Worm (Caenorhabditis elegans) whole organism, L2 larva: ENCODE measurements around the gene nhx-4.

Source experiments
- C34F6.9 ChIP-seq: fragments of 150-350 bp; optimal IDR thresholded peaks from 2 replicates; lab custom pipeline; 2014; ENCODE audit warnings: missing biosample characterization, missing genetic modification characterization
- F13H6.1 ChIP-seq: sonication (generic microtip); optimal IDR thresholded peaks from 2 replicates; lab custom pipeline; 2016; ENCODE audit warnings: missing genetic modification characterization, missing compliant biosample characterization
- R02D3.7 ChIP-seq: fragments of 150-350 bp; optimal IDR thresholded peaks from 2 replicates; lab custom pipeline; 2014; ENCODE audit warnings: missing biosample characterization, missing genetic modification characterization
- ZK546.5 ChIP-seq: sonication (generic microtip); optimal IDR thresholded peaks from 2 replicates; lab custom pipeline; 2017; ENCODE audit warnings: missing biosample characterization, missing genetic modification characterization
- alr-1 ChIP-seq: fragments of 150-350 bp; optimal IDR thresholded peaks from 2 replicates; lab custom pipeline; 2014; ENCODE audit warnings: missing biosample characterization, missing genetic modification characterization
- aly-2 ChIP-seq: fragments of 150-350 bp; optimal IDR thresholded peaks from 2 replicates; lab custom pipeline; 2014; ENCODE audit warnings: missing biosample characterization, missing genetic modification characterization
- ama-1 ChIP-seq: fragments of 150-350 bp; optimal IDR thresholded peaks from 2 replicates; lab custom pipeline; 2018; ENCODE audit warnings: inconsistent platforms
- blmp-1 ChIP-seq: sonication (generic microtip); optimal IDR thresholded peaks from 2 replicates; lab custom pipeline; 2017; ENCODE audit warnings: missing genetic modification characterization, mild to moderate bottlenecking, missing compliant biosample characterization, antibody characterized with exemption, moderate library complexity; ENCODE audit not compliant: insufficient read depth
- ceh-16 ChIP-seq: fragments of 150-350 bp; optimal IDR thresholded peaks from 2 replicates; lab custom pipeline; 2014; ENCODE audit warnings: missing biosample characterization, missing genetic modification characterization
- ceh-82 ChIP-seq: fragments of 150-350 bp; optimal IDR thresholded peaks from 2 replicates; lab custom pipeline; 2014; ENCODE audit warnings: missing biosample characterization, missing genetic modification characterization
- crh-2 ChIP-seq: sonication (generic microtip); optimal IDR thresholded peaks from 2 replicates; lab custom pipeline; 2017; ENCODE audit warnings: missing biosample characterization, missing genetic modification characterization
- egl-27 ChIP-seq: sonication (generic microtip); optimal IDR thresholded peaks from 3 replicates; lab custom pipeline; 2017; ENCODE audit warnings: missing biosample characterization, missing genetic modification reagents, missing genetic modification characterization
- elt-1 ChIP-seq: fragments of 150-350 bp; optimal IDR thresholded peaks from 2 replicates; lab custom pipeline; 2014; ENCODE audit warnings: missing biosample characterization, missing genetic modification characterization
- elt-3 ChIP-seq: sonication (generic microtip); optimal IDR thresholded peaks from 2 replicates; lab custom pipeline; 2017; ENCODE audit warnings: missing biosample characterization, missing genetic modification characterization
- fos-1 ChIP-seq: fragments of 150-350 bp; optimal IDR thresholded peaks from 2 replicates; lab custom pipeline; 2014; ENCODE audit warnings: missing biosample characterization, missing genetic modification characterization
- gmeb-1 ChIP-seq: fragments of 150-350 bp; optimal IDR thresholded peaks from 2 replicates; lab custom pipeline; 2014; ENCODE audit warnings: missing biosample characterization, missing genetic modification characterization
- lin-11 ChIP-seq: fragments of 150-350 bp; sonication (generic microtip); optimal IDR thresholded peaks from 2 replicates; lab custom pipeline; 2014; ENCODE audit warnings: missing biosample characterization, missing genetic modification characterization, inconsistent platforms, mixed read lengths
- lin-13 ChIP-seq: fragments of 150-350 bp; optimal IDR thresholded peaks from 2 replicates; lab custom pipeline; 2014; ENCODE audit warnings: missing biosample characterization, missing genetic modification reagents, missing genetic modification characterization
- lin-39 ChIP-seq: fragments of 150-350 bp; optimal IDR thresholded peaks from 2 replicates; lab custom pipeline; 2014; ENCODE audit warnings: missing biosample characterization, missing genetic modification reagents, missing genetic modification characterization
- lsy-2 ChIP-seq, 2 experiments: fragments of 150-350 bp in 1 of 2; sonication (generic microtip) in 1 of 2; optimal IDR thresholded peaks; 2 replicates each; lab custom pipeline; 2014 to 2017; ENCODE audit warnings: missing biosample characterization in 2 of 2, missing genetic modification characterization in 2 of 2
- mab-5 ChIP-seq: fragments of 150-350 bp; optimal IDR thresholded peaks from 2 replicates; lab custom pipeline; 2014; ENCODE audit warnings: missing biosample characterization, missing genetic modification characterization
- mdl-1 ChIP-seq, 2 experiments: fragments of 150-350 bp in 1 of 2; sonication (generic microtip) in 1 of 2; optimal IDR thresholded peaks; 2 replicates each; lab custom pipeline; 2017; ENCODE audit warnings: missing biosample characterization in 2 of 2, missing genetic modification characterization in 2 of 2
- nhr-10 ChIP-seq: sonication (generic microtip); optimal IDR thresholded peaks from 2 replicates; lab custom pipeline; 2017; ENCODE audit warnings: missing biosample characterization, missing genetic modification characterization
- nhr-12 ChIP-seq: fragments of 150-350 bp; optimal IDR thresholded peaks from 2 replicates; lab custom pipeline; 2014; ENCODE audit warnings: missing biosample characterization, missing genetic modification characterization
- nhr-129 ChIP-seq: fragments of 150-350 bp; optimal IDR thresholded peaks from 2 replicates; lab custom pipeline; 2014; ENCODE audit warnings: missing biosample characterization, missing genetic modification characterization
- nhr-21 ChIP-seq: fragments of 150-350 bp; optimal IDR thresholded peaks from 2 replicates; lab custom pipeline; 2014; ENCODE audit warnings: missing biosample characterization, missing genetic modification characterization
- nhr-23 ChIP-seq: fragments of 150-350 bp; optimal IDR thresholded peaks from 2 replicates; lab custom pipeline; 2014; ENCODE audit warnings: missing biosample characterization, missing genetic modification reagents, missing genetic modification characterization
- nhr-237 ChIP-seq: fragments of 150-350 bp; optimal IDR thresholded peaks from 2 replicates; lab custom pipeline; 2014; ENCODE audit warnings: missing biosample characterization, missing genetic modification characterization
- nhr-25 ChIP-seq: fragments of 150-350 bp; sonication (generic microtip); optimal IDR thresholded peaks from 3 replicates; lab custom pipeline; 2014; ENCODE audit warnings: missing biosample characterization, missing genetic modification characterization
- nhr-6 ChIP-seq: fragments of 150-350 bp; optimal IDR thresholded peaks from 2 replicates; lab custom pipeline; 2014; ENCODE audit warnings: missing biosample characterization, missing genetic modification characterization
- nhr-77 ChIP-seq: fragments of 150-350 bp; optimal IDR thresholded peaks from 2 replicates; lab custom pipeline; 2014; ENCODE audit warnings: missing biosample characterization, missing genetic modification characterization
- peb-1 ChIP-seq: fragments of 150-350 bp; optimal IDR thresholded peaks from 2 replicates; lab custom pipeline; 2014; ENCODE audit warnings: missing biosample characterization, missing genetic modification characterization
- skn-1 ChIP-seq: sonication (generic microtip); optimal IDR thresholded peaks from 2 replicates; lab custom pipeline; 2017; ENCODE audit warnings: missing biosample characterization, missing genetic modification characterization
- sma-3 ChIP-seq: sonication (generic microtip); optimal IDR thresholded peaks from 2 replicates; lab custom pipeline; 2016; ENCODE audit warnings: missing genetic modification reagents, missing genetic modification characterization, missing compliant biosample characterization
- sma-9 ChIP-seq, 2 experiments: fragments of 150-350 bp in 1 of 2; sonication (generic microtip) in 1 of 2; optimal IDR thresholded peaks; 2 replicates each; lab custom pipeline; 2014 to 2016; ENCODE audit warnings: missing genetic modification characterization in 2 of 2, mild to moderate bottlenecking in 1 of 2, missing biosample characterization in 1 of 2, missing compliant biosample characterization in 1 of 2, missing genetic modification reagents in 1 of 2, moderate library complexity in 1 of 2
- snpc-4 ChIP-seq: fragments of 150-350 bp; optimal IDR thresholded peaks from 2 replicates; lab custom pipeline; 2014; ENCODE audit warnings: missing biosample characterization, missing genetic modification characterization
- unc-39 ChIP-seq: fragments of 150-350 bp; optimal IDR thresholded peaks from 2 replicates; lab custom pipeline; 2014; ENCODE audit warnings: missing biosample characterization, missing genetic modification characterization
- unc-55 ChIP-seq: fragments of 150-350 bp; sonication (generic microtip); optimal IDR thresholded peaks from 3 replicates; lab custom pipeline; 2014; ENCODE audit warnings: missing biosample characterization, missing genetic modification reagents, missing genetic modification characterization
- unc-62 ChIP-seq: fragments of 150-350 bp; optimal IDR thresholded peaks from 2 replicates; lab custom pipeline; 2014; ENCODE audit warnings: missing biosample characterization, missing genetic modification reagents, missing genetic modification characterization
- zag-1 ChIP-seq: fragments of 150-350 bp; optimal IDR thresholded peaks from 2 replicates; lab custom pipeline; 2014; ENCODE audit warnings: missing biosample characterization, missing genetic modification characterization
- ztf-1 ChIP-seq: fragments of 200-800 bp; sonication (Bioruptor generic); conservative IDR thresholded peaks from 2 replicates; pipeline ENCODE4 v1.3.6; 2022; ENCODE audit warnings: missing genetic modification characterization, missing compliant biosample characterization
- ztf-11 ChIP-seq: sonication (generic microtip); optimal IDR thresholded peaks from 2 replicates; lab custom pipeline; 2017; ENCODE audit warnings: missing biosample characterization, missing genetic modification characterization
- ztf-4 ChIP-seq: fragments of 150-350 bp; optimal IDR thresholded peaks from 2 replicates; lab custom pipeline; 2014; ENCODE audit warnings: missing biosample characterization, missing genetic modification characterization

Gene nhx-4

DNA sequence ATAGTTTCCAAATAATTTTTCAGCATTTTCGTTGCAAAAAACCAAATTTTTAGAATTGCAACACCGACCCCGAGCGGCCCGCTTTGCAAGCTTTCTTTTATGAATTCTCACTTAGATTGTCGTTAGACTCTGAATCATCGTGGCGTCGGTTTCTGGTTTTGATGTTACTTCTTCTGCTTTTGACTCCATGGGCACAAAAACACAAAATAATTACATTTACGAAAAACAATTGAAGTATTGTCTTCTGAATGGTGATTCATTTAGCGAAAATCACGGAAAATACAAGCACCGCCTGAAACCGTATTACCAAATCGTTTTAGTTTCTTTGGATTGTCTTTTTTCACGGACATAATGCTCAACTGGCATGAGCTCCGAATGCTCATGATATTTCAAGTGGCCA is 13.0 kb upstream of the nhx-4 start, which contains the start of gene pes-23:
Gene pes-23 (plus strand): TSS at position 301 of the 400 bp plus-strand sequence.
- TF ChIP-seq sma-3 (GFP tag; lab: Kevin White, UChicago) (no peak), ama-1 (lab: Kevin White, UChicago) (no peak), C34F6.9 (tag; lab: Kevin White, UChicago) (no peak), ceh-16 (no peak), peb-1 (tag; lab: Kevin White, UChicago) (no peak), ztf-4 (tag; lab: Kevin White, UChicago) (no peak), ceh-82 (tag; lab: Kevin White, UChicago) (no peak), skn-1 (tag; lab: Kevin White, UChicago) (no peak), nhr-12 (tag; lab: Kevin White, UChicago) (no peak), nhr-21 (no peak), nhr-10 (tag; lab: Kevin White, UChicago) (no peak), unc-62 (no peak), F13H6.1 (no peak)

DNA sequence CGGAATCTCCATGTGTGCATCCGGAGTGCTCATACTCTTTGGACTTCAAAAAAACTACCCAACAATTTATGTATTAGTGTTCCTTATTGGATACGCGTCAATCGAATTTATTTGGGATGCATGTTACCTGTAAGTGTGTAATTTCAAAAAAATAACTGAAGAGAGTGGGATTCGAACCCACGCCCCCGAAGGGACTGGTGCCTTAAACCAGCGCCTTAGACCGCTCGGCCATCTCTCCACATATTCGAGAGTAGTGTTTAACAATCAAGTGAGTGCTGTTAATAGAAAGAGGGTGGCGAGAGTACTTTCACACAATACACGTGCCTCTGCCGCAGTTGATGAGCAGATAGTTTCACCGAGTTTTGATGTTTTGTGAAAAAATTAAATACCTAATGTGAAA is 11.1 kb upstream of the nhx-4 start:
- TF ChIP-seq lin-13: peak; percentile 36
- TF ChIP-seq nhr-77: no peak
- TF ChIP-seq mdl-1 (tag; optimal IDR thresholded peaks at IDR 0.05; lab: Kevin White, UChicago): peak; percentile 11 to 53
- no peak for TF ChIP-seq ZK546.5 (tag; lab: Kevin White, UChicago)
- no peak for TF ChIP-seq nhr-237 (tag; lab: Kevin White, UChicago)
- no peak for TF ChIP-seq snpc-4
- no peak for TF ChIP-seq elt-1 (tag; lab: Kevin White, UChicago)
- no peak for TF ChIP-seq ama-1 (lab: Kevin White, UChicago)
- no peak for TF ChIP-seq nhr-6 (tag; lab: Kevin White, UChicago)
- no peak for TF ChIP-seq ceh-16
- no peak for TF ChIP-seq egl-27 (tag; lab: Kevin White, UChicago)
- no peak for TF ChIP-seq alr-1
- peak; percentile 53 for TF ChIP-seq crh-2 (tag; lab: Kevin White, UChicago)
- no peak for TF ChIP-seq ztf-11 (tag; lab: Kevin White, UChicago)
- peak; percentile 74 for TF ChIP-seq nhr-129 (tag; lab: Kevin White, UChicago)
- no peak for TF ChIP-seq ztf-1
- TF ChIP-seq gmeb-1: no peak
- TF ChIP-seq unc-39 (tag; lab: Kevin White, UChicago): no peak
- no peak for TF ChIP-seq mab-5 (tag; lab: Kevin White, UChicago)
- no peak for TF ChIP-seq aly-2 (tag; lab: Kevin White, UChicago)
- TF ChIP-seq nhr-21: peak; percentile 21
- peak; percentile 7 for TF ChIP-seq nhr-25 (tag; lab: Kevin White, UChicago)
- TF ChIP-seq ceh-82 (tag; lab: Kevin White, UChicago): no peak
- TF ChIP-seq F13H6.1: peak; percentile 55
- no peak for TF ChIP-seq elt-3 (tag; lab: Kevin White, UChicago)
- no peak for TF ChIP-seq lin-39 (tag; lab: Kevin White, UChicago)
- TF ChIP-seq R02D3.7 (tag; lab: Kevin White, UChicago): no peak
- TF ChIP-seq unc-62: no peak
- no peak for TF ChIP-seq zag-1 (tag; lab: Kevin White, UChicago)
- no peak for TF ChIP-seq peb-1 (tag; lab: Kevin White, UChicago)
- TF ChIP-seq nhr-23: no peak
- TF ChIP-seq C34F6.9 (tag; lab: Kevin White, UChicago): peak; percentile 11
- TF ChIP-seq unc-55 (GFP tag; lab: Kevin White, UChicago): peak; percentile 74
- no peak for TF ChIP-seq skn-1 (tag; lab: Kevin White, UChicago)
- TF ChIP-seq blmp-1 (tag; lab: Kevin White, UChicago): no peak
- TF ChIP-seq fos-1: peak; percentile 25
- TF ChIP-seq sma-3 (GFP tag; lab: Kevin White, UChicago): peak; percentile 58
- TF ChIP-seq lin-11 (tag; lab: Kevin White, UChicago): no peak
- no peak for TF ChIP-seq ztf-4 (tag; lab: Kevin White, UChicago)
- TF ChIP-seq sma-9 (GFP tag; optimal IDR thresholded peaks at IDR 0.05; lab: Kevin White, UChicago): peak; percentile 46
- no peak for TF ChIP-seq sma-9 (tag; optimal IDR thresholded peaks at IDR 0.05; lab: Kevin White, UChicago)
- peak; percentile 37 to 41 for TF ChIP-seq lsy-2 (tag; optimal IDR thresholded peaks at IDR 0.05; lab: Kevin White, UChicago)
